Fruit fly (Drosophila melanogaster) whole organism, prepupa: Measurements from ENCODE around the gene Sfp33A4.

Experiments used
- Blimp-1 ChIP-seq: fragments of 200-800 bp; sonication (Bioruptor generic); optimal IDR thresholded peaks from 3 replicates; lab custom pipeline; 2017; ENCODE audit warnings: missing biosample characterization, missing genetic modification characterization, mild to moderate bottlenecking, moderate library complexity, missing genetic modification reagents
- CG10631 ChIP-seq: fragments of 200-800 bp; sonication (Bioruptor generic); optimal IDR thresholded peaks from 2 replicates; lab custom pipeline; 2016; ENCODE audit warnings: missing biosample characterization, missing genetic modification characterization
- CG10669 ChIP-seq: fragments of 200-800 bp; sonication (Bioruptor generic); optimal IDR thresholded peaks from 3 replicates; lab custom pipeline; 2018; ENCODE audit warnings: missing biosample characterization, mild to moderate bottlenecking, missing genetic modification characterization, moderate library complexity
- CG11294 ChIP-seq: fragments of 200-800 bp; sonication (Bioruptor generic); IDR thresholded peaks from 2 replicates; pipeline ENCODE4 v1.3.6; 2022; ENCODE audit warnings: missing biosample characterization, missing genetic modification characterization
- CG11762 ChIP-seq: fragments of 200-800 bp; sonication (Bioruptor generic); optimal IDR thresholded peaks from 3 replicates; lab custom pipeline; 2016; ENCODE audit warnings: missing biosample characterization, missing genetic modification characterization; ENCODE audit not compliant: insufficient read depth
- CG11902 ChIP-seq: fragments of 200-800 bp; sonication (Bioruptor generic); optimal IDR thresholded peaks from 3 replicates; lab custom pipeline; 2016; ENCODE audit warnings: missing biosample characterization, missing genetic modification characterization
- CG15336 ChIP-seq: fragments of 200-800 bp; sonication (Bioruptor generic); IDR thresholded peaks from 2 replicates; pipeline ENCODE4 v1.3.6; 2022; ENCODE audit warnings: missing biosample characterization, missing genetic modification characterization
- CG16779 ChIP-seq: fragments of 200-800 bp; sonication (Bioruptor generic); optimal IDR thresholded peaks from 3 replicates; lab custom pipeline; 2017; ENCODE audit warnings: missing biosample characterization, mild to moderate bottlenecking, missing genetic modification characterization
- CG3032 ChIP-seq: fragments of 200-800 bp; optimal IDR thresholded peaks from 2 replicates; lab custom pipeline; 2019; ENCODE audit warnings: missing biosample characterization, mild to moderate bottlenecking, missing genetic modification characterization, moderate library complexity
- CG31627 ChIP-seq: fragments of 200-800 bp; sonication (Bioruptor generic); optimal IDR thresholded peaks from 3 replicates; lab custom pipeline; 2016; ENCODE audit warnings: missing biosample characterization, missing genetic modification characterization
- CG32006 ChIP-seq: fragments of 200-800 bp; sonication (Bioruptor generic); optimal IDR thresholded peaks from 3 replicates; lab custom pipeline; 2017; ENCODE audit warnings: missing biosample characterization, mild to moderate bottlenecking, missing genetic modification characterization
- CG3919 ChIP-seq: fragments of 200-800 bp; sonication (Bioruptor generic); optimal IDR thresholded peaks from 3 replicates; lab custom pipeline; 2016; ENCODE audit warnings: missing biosample characterization, missing genetic modification characterization
- CG6163 ChIP-seq: fragments of 200-800 bp; sonication (Bioruptor generic); IDR thresholded peaks from 3 replicates; pipeline ENCODE4 v1.3.6; 2022; ENCODE audit warnings: missing biosample characterization, missing genetic modification characterization
- CG6276 ChIP-seq: fragments of 200-800 bp; sonication (Bioruptor generic); optimal IDR thresholded peaks from 2 replicates; lab custom pipeline; 2017; ENCODE audit warnings: missing biosample characterization, mild to moderate bottlenecking, missing genetic modification characterization
- CG6792 ChIP-seq: fragments of 200-800 bp; sonication (Bioruptor generic); optimal IDR thresholded peaks from 3 replicates; lab custom pipeline; 2016; ENCODE audit warnings: missing biosample characterization, missing genetic modification characterization
- CG6808 ChIP-seq: fragments of 200-800 bp; sonication (Bioruptor generic); optimal IDR thresholded peaks from 3 replicates; lab custom pipeline; 2017; ENCODE audit warnings: missing biosample characterization, missing genetic modification characterization, mild to moderate bottlenecking, moderate library complexity, missing genetic modification reagents
- CG6854 ChIP-seq: fragments of 200-800 bp; sonication (Bioruptor generic); optimal IDR thresholded peaks from 2 replicates; lab custom pipeline; 2017; ENCODE audit warnings: missing biosample characterization, mild to moderate bottlenecking, missing genetic modification characterization
- CG7368 ChIP-seq: fragments of 200-800 bp; sonication (Bioruptor generic); optimal IDR thresholded peaks from 3 replicates; lab custom pipeline; 2016; ENCODE audit warnings: missing biosample characterization, missing genetic modification characterization
- CG9139 ChIP-seq: fragments of 200-800 bp; sonication (Bioruptor generic); optimal IDR thresholded peaks from 3 replicates; lab custom pipeline; 2017; ENCODE audit warnings: missing biosample characterization, mild to moderate bottlenecking, missing genetic modification characterization
- Eip75B ChIP-seq: fragments of 200-800 bp; sonication (Bioruptor generic); optimal IDR thresholded peaks from 3 replicates; lab custom pipeline; 2016; ENCODE audit warnings: missing biosample characterization, missing genetic modification characterization
- Eip78C ChIP-seq: fragments of 200-800 bp; sonication (Bioruptor generic); peaks from one replicate; lab custom pipeline; 2016; ENCODE audit warnings: missing biosample characterization, missing genetic modification characterization
- Eip93F ChIP-seq: fragments of 200-800 bp; sonication (Bioruptor generic); optimal IDR thresholded peaks from 2 replicates; lab custom pipeline; 2016; ENCODE audit warnings: missing biosample characterization, mild to moderate bottlenecking, missing genetic modification characterization
- Ets21C ChIP-seq: fragments of 200-800 bp; sonication (Bioruptor generic); optimal IDR thresholded peaks from 3 replicates; lab custom pipeline; 2016; ENCODE audit warnings: missing biosample characterization, missing genetic modification characterization
- Ets96B ChIP-seq: fragments of 200-800 bp; optimal IDR thresholded peaks from 2 replicates; lab custom pipeline; 2019; ENCODE audit warnings: missing biosample characterization, mild to moderate bottlenecking, missing genetic modification characterization, moderate library complexity
- Gug ChIP-seq: fragments of 200-800 bp; sonication (Bioruptor generic); IDR thresholded peaks from 2 replicates; pipeline ENCODE4 v1.3.6; 2022; ENCODE audit warnings: missing biosample characterization, missing genetic modification characterization
- Hr38 ChIP-seq: sonication (Bioruptor generic); optimal IDR thresholded peaks from 2 replicates; lab custom pipeline; 2016; ENCODE audit warnings: missing biosample characterization, missing genetic modification characterization
- Hr39 ChIP-seq: fragments of 200-800 bp; sonication (Bioruptor generic); optimal IDR thresholded peaks from 2 replicates; lab custom pipeline; 2016; ENCODE audit warnings: missing biosample characterization, missing genetic modification characterization
- Lpt ChIP-seq: fragments of 200-800 bp; sonication (Bioruptor generic); optimal IDR thresholded peaks from 3 replicates; lab custom pipeline; 2016; ENCODE audit warnings: missing biosample characterization, missing genetic modification characterization
- Met ChIP-seq: fragments of 200-800 bp; sonication (Bioruptor generic); optimal IDR thresholded peaks from 3 replicates; lab custom pipeline; 2016; ENCODE audit warnings: missing biosample characterization, missing genetic modification characterization
- OdsH ChIP-seq: fragments of 200-800 bp; sonication (Bioruptor generic); optimal IDR thresholded peaks from 3 replicates; lab custom pipeline; 2016; ENCODE audit warnings: missing biosample characterization, missing genetic modification characterization
- Sox102F ChIP-seq: fragments of 200-800 bp; sonication (Bioruptor generic); optimal IDR thresholded peaks from 2 replicates; lab custom pipeline; 2016; ENCODE audit warnings: missing biosample characterization, mild to moderate bottlenecking, missing genetic modification characterization
- Sox15 ChIP-seq: fragments of 200-800 bp; sonication (Bioruptor generic); optimal IDR thresholded peaks from 3 replicates; lab custom pipeline; 2016; ENCODE audit warnings: missing biosample characterization, missing genetic modification characterization
- acj6 ChIP-seq: fragments of 200-800 bp; sonication (Bioruptor generic); optimal IDR thresholded peaks from 3 replicates; lab custom pipeline; 2016; ENCODE audit warnings: missing biosample characterization, missing genetic modification characterization
- cyc ChIP-seq: fragments of 200-800 bp; sonication (Bioruptor generic); optimal IDR thresholded peaks from 3 replicates; lab custom pipeline; 2016; ENCODE audit warnings: missing biosample characterization, missing genetic modification characterization
- dac ChIP-seq: fragments of 200-800 bp; sonication (Bioruptor generic); optimal IDR thresholded peaks from 2 replicates; lab custom pipeline; 2017; ENCODE audit warnings: missing biosample characterization, mild to moderate bottlenecking, missing genetic modification characterization
- dsx ChIP-seq: fragments of 200-800 bp; optimal IDR thresholded peaks from 3 replicates; lab custom pipeline; 2019; ENCODE audit warnings: missing biosample characterization, mild to moderate bottlenecking, missing genetic modification characterization, moderate library complexity; ENCODE audit not compliant: poor library complexity, severe bottlenecking
- esn ChIP-seq: fragments of 200-800 bp; sonication (Bioruptor generic); optimal IDR thresholded peaks from 2 replicates; lab custom pipeline; 2016; ENCODE audit warnings: missing biosample characterization, mild to moderate bottlenecking, missing genetic modification characterization, moderate library complexity
- fd59A ChIP-seq: fragments of 200-800 bp; sonication (Bioruptor generic); optimal IDR thresholded peaks from 2 replicates; lab custom pipeline; 2017; ENCODE audit warnings: missing biosample characterization, mild to moderate bottlenecking, missing genetic modification characterization, missing genetic modification reagents
- fd85E ChIP-seq: fragments of 200-800 bp; sonication (Bioruptor generic); optimal IDR thresholded peaks from 3 replicates; lab custom pipeline; 2016; ENCODE audit warnings: missing biosample characterization, missing genetic modification characterization
- fkh ChIP-seq: fragments of 200-800 bp; sonication (Bioruptor generic); optimal IDR thresholded peaks from 3 replicates; lab custom pipeline; 2017; ENCODE audit warnings: missing biosample characterization, mild to moderate bottlenecking, missing genetic modification characterization, moderate library complexity
- lz ChIP-seq: fragments of 200-800 bp; sonication (Bioruptor generic); optimal IDR thresholded peaks from 3 replicates; lab custom pipeline; 2016; ENCODE audit warnings: missing biosample characterization, missing genetic modification characterization
- net ChIP-seq: fragments of 200-800 bp; sonication (Bioruptor generic); optimal IDR thresholded peaks from 3 replicates; lab custom pipeline; 2016; ENCODE audit warnings: missing biosample characterization, missing genetic modification characterization
- pdm3 ChIP-seq: fragments of 200-800 bp; sonication (Bioruptor generic); optimal IDR thresholded peaks from 3 replicates; lab custom pipeline; 2016; ENCODE audit warnings: missing biosample characterization, missing genetic modification characterization
- salr ChIP-seq, 2 experiments: fragments of 200-800 bp; sonication (Bioruptor generic); optimal IDR thresholded peaks; 3 replicates each; lab custom pipeline; 2016 to 2018; ENCODE audit warnings: missing biosample characterization in 2 of 2, missing genetic modification characterization in 2 of 2, mild to moderate bottlenecking in 1 of 2
- spab ChIP-seq: fragments of 200-800 bp; sonication (Bioruptor generic); optimal IDR thresholded peaks from 2 replicates; lab custom pipeline; 2017; ENCODE audit warnings: missing biosample characterization, mild to moderate bottlenecking, missing genetic modification characterization, missing genetic modification reagents
- ss ChIP-seq, 2 experiments: fragments of 200-800 bp; sonication (Bioruptor generic); optimal IDR thresholded peaks; 2 replicates in 1 of 2; 3 replicates in 1 of 2; lab custom pipeline; 2017 to 2018; ENCODE audit warnings: mild to moderate bottlenecking in 2 of 2, missing biosample characterization in 2 of 2, missing genetic modification characterization in 2 of 2, moderate library complexity in 1 of 2
- svp ChIP-seq: fragments of 200-800 bp; sonication (Bioruptor generic); peaks from one replicate; lab custom pipeline; 2016; ENCODE audit warnings: missing biosample characterization, missing genetic modification characterization
- topi ChIP-seq: fragments of 200-800 bp; sonication (Bioruptor generic); optimal IDR thresholded peaks from 3 replicates; lab custom pipeline; 2016; ENCODE audit warnings: missing biosample characterization, missing genetic modification characterization
- vri ChIP-seq: fragments of 200-800 bp; sonication (Bioruptor generic); optimal IDR thresholded peaks from 3 replicates; lab custom pipeline; 2016; ENCODE audit warnings: missing biosample characterization, mild to moderate bottlenecking, missing genetic modification characterization

Sfp33A4 gene

DNA sequence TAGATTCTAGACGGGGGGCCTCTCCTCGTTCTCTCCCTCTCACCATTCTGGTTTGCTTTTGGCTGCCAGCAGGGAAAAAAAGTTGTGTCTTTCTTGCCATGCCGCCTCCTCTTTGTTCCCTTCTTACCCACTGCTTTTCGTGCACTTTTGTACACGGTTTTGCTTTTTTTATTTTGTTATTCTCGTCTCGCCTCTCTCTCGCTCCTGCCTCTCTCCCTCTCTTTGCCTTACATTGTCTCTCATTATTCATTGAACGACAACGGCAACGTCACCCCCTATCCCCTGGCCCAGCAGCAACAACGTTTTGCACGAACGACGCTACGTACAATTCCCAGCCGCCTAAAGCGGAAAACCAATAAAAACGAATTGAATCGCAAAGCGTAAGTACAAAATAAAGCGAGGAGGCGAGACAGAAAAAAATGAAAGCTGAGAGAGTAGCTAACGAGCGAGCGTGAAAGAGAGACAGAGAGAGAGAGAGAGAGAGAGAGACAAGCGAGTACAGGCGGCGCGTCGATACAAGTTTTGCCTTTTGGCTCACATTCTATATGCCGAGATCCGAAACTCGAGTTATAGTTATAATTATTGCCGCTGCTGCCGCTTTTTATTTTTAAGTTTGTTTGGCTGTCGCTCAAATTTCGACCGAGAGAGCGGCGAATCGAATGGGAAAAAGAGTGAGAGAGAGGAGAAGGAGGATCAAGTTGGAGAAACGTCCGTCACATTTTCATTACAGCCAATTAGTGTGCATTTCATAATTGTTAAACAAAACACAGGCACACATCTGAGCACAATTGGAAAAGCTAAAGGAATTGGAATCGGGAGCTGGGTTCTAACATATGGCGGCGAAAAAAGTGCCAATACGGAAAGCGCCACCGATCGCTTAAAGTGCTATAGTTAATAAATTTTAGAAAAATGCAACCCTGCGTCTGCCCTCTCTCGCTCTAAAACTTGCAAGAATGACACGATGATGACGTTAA lies 30.1 kb upstream of the Sfp33A4 start:
- TF ChIP-seq Gug (GFP tag; lab: Robert Waterston, UW) (peak; percentile 54), fd59A (GFP tag; lab: Kevin White, UChicago) (peak; percentile 55), CG6808 (GFP tag; lab: Kevin White, UChicago) (peak; percentile 84), spab (GFP tag; lab: Kevin White, UChicago) (peak; percentile 82), svp (GFP tag; lab: Kevin White, UChicago) (peak; percentile 95), Eip93F (peak; percentile 40), vri (GFP tag; lab: Kevin White, UChicago) (peak; percentile 81), CG11902 (GFP tag; lab: Kevin White, UChicago) (no peak), cyc (GFP tag; lab: Kevin White, UChicago) (no peak), CG6854 (GFP tag; lab: Kevin White, UChicago) (peak; percentile 85), Sox102F (peak; percentile 70), Hr38 (no peak), CG3919 (peak; percentile 52), Blimp-1 (GFP tag; lab: Kevin White, UChicago) (peak; percentile 56), CG6792 (GFP tag; lab: Kevin White, UChicago) (peak; percentile 22), CG16779 (tag; lab: Kevin White, UChicago) (peak; percentile 88), dac (GFP tag; lab: Kevin White, UChicago) (peak; percentile 63), pdm3 (GFP tag; lab: Kevin White, UChicago) (peak; percentile 38), OdsH (peak; percentile 37), Sox15 (GFP tag; lab: Kevin White, UChicago) (no peak), Hr39 (GFP tag; lab: Kevin White, UChicago) (no peak), CG3032 (tag; lab: Kevin White, UChicago) (peak; percentile 68), Ets96B (tag; lab: Kevin White, UChicago) (peak; percentile 78), ss (GFP tag; optimal IDR thresholded peaks at IDR 0.05; lab: Kevin White, UChicago) (peak; percentile 91 to 97), dsx (GFP tag; lab: Kevin White, UChicago) (peak; percentile 99), salr (GFP tag; optimal IDR thresholded peaks at IDR 0.05; lab: Kevin White, UChicago) (peak; percentile 62), Ets21C (no peak), CG31627 (GFP tag; lab: Kevin White, UChicago) (no peak), Eip78C (GFP tag; lab: Kevin White, UChicago) (peak; percentile 87), fd85E (GFP tag; lab: Kevin White, UChicago) (peak; percentile 12), esn (peak; percentile 37), acj6 (GFP tag; lab: Kevin White, UChicago) (no peak), net (GFP tag; lab: Kevin White, UChicago) (peak; percentile 76), lz (GFP tag; lab: Kevin White, UChicago) (peak; percentile 4), Eip75B (GFP tag; lab: Kevin White, UChicago) (peak; percentile 58), CG7368 (peak; percentile 52), CG32006 (GFP tag; lab: Kevin White, UChicago) (peak; percentile 73), Met (GFP tag; lab: Kevin White, UChicago) (peak; percentile 33), Lpt (GFP tag; lab: Kevin White, UChicago) (peak; percentile 93), CG15336 (GFP tag; lab: Robert Waterston, UW) (peak; percentile 76), CG11762 (GFP tag; lab: Kevin White, UChicago) (no peak), CG9139 (peak; percentile 87), fkh (GFP tag; lab: Kevin White, UChicago) (peak; percentile 10), CG6163 (GFP tag; lab: Robert Waterston, UW) (peak; percentile 95), CG11294 (peak; percentile 59), topi (GFP tag; lab: Kevin White, UChicago) (no peak), CG10631 (GFP tag; lab: Kevin White, UChicago) (peak; percentile 53), CG6276 (peak; percentile 80), CG10669 (peak; percentile 71)
